Worm (Caenorhabditis elegans): ENCODE results near the gene cyp-34A2.

cyp-34A2 gene

ce11 chrV:15290995-15291394 is at the start of gene cyp-34A2:
cyp-34A2 (minus strand) TSS chrV:15291095.
- TF ChIP-seq lin-40 (tag; optimal IDR thresholded peaks at IDR 0.05) = no peak
- TF ChIP-seq C17E4.6 (GFP tag; IDR thresholded peaks at IDR 0.05) = no peak
- no peak for TF ChIP-seq cebp-1 (GFP tag; IDR thresholded peaks at IDR 0.05)
- TF ChIP-seq cebp-1 (tag; optimal IDR thresholded peaks at IDR 0.05) = no peak
- TF ChIP-seq F37B4.10 (GFP tag; IDR thresholded peaks at IDR 0.05) = no peak
- TF ChIP-seq unc-130 (GFP tag; optimal IDR thresholded peaks at IDR 0.05) = no peak
- TF ChIP-seq madf-8 (GFP tag; conservative IDR thresholded peaks at IDR 0.05) = no peak

- no peak for TF ChIP-seq unc-130 (GFP tag; optimal IDR thresholded peaks at IDR 0.05)
- no peak for TF ChIP-seq ceh-100 (GFP tag; IDR thresholded peaks at IDR 0.05)
- no peak for TF ChIP-seq F33H1.4 (GFP tag; IDR thresholded peaks at IDR 0.05)
- TF ChIP-seq Y56A3A.18 (GFP tag; IDR thresholded peaks at IDR 0.05) = no peak
- TF ChIP-seq ceh-27 (GFP tag; optimal IDR thresholded peaks at IDR 0.05) = no peak
- no peak for TF ChIP-seq ZK185.1 (tag; optimal IDR thresholded peaks at IDR 0.05; ENCODE audit: poor library complexity, severe bottlenecking)
- no peak for TF ChIP-seq madf-10 (tag; optimal IDR thresholded peaks at IDR 0.05)
- no peak for TF ChIP-seq lin-40 (tag; optimal IDR thresholded peaks at IDR 0.05)
- TF ChIP-seq F37B4.10 (GFP tag; IDR thresholded peaks at IDR 0.05) = no peak
- TF ChIP-seq nfya-1 (tag; optimal IDR thresholded peaks at IDR 0.05; ENCODE audit: borderline replicate concordance, insufficient read depth) = no peak
- TF ChIP-seq F10E7.11 (tag; optimal IDR thresholded peaks at IDR 0.05) = no peak
- no peak for TF ChIP-seq hlh-12 (tag; optimal IDR thresholded peaks at IDR 0.05)
- no peak for TF ChIP-seq ztf-22 (GFP tag; optimal IDR thresholded peaks at IDR 0.05)
- TF ChIP-seq dpff-1 (tag; optimal IDR thresholded peaks at IDR 0.05) = no peak
- no peak for TF ChIP-seq lsl-1 (GFP tag; optimal IDR thresholded peaks at IDR 0.05)
- no peak for TF ChIP-seq lag-1 (GFP tag; IDR thresholded peaks at IDR 0.05)
Observed at ce11 chrV:15339363-15339762, 48.5 kb upstream of the cyp-34A2 start, which contains the start of gene clec-228. clec-228 (minus strand) TSS chrV:15339463.

- TF ChIP-seq xnd-1 (tag; optimal IDR thresholded peaks at IDR 0.05) (no peak), F57C9.4 (tag; optimal IDR thresholded peaks at IDR 0.05) (no peak), ama-1 (optimal IDR thresholded peaks at IDR 0.05) (no peak), ama-1 (GFP tag; optimal IDR thresholded peaks at IDR 0.05) (no peak), ztf-18 (tag; optimal IDR thresholded peaks at IDR 0.05) (no peak), lsl-1 (GFP tag; optimal IDR thresholded peaks at IDR 0.05) (no peak), bed-1 (GFP tag; IDR thresholded peaks at IDR 0.05) (no peak), lir-1 (GFP tag; conservative IDR thresholded peaks at IDR 0.05) (no peak), Y53G8AR.9 (GFP tag; conservative IDR thresholded peaks at IDR 0.05) (no peak), nfyb-1 (GFP tag; IDR thresholded peaks at IDR 0.05) (no peak)
Observed at ce11 chrV:15337405-15337804, 46.5 kb upstream of the cyp-34A2 start, which contains the start of gene wrt-7. wrt-7 (minus strand) TSS chrV:15337505.

ce11 chrV:15332851-15333250 is 42.0 kb upstream of the cyp-34A2 start, which contains the start of gene srw-113:
srw-113 (plus strand) TSS chrV:15333151.
- TF ChIP-seq nhr-179 (tag; optimal IDR thresholded peaks at IDR 0.05) (no peak), hlh-26 (GFP tag; conservative IDR thresholded peaks at IDR 0.05) (no peak), athp-1 (tag; optimal IDR thresholded peaks at IDR 0.05) (no peak), aptf-2 (GFP tag; conservative IDR thresholded peaks at IDR 0.05) (no peak), bed-1 (GFP tag; IDR thresholded peaks at IDR 0.05) (no peak), let-607 (tag; optimal IDR thresholded peaks at IDR 0.05) (no peak), dpff-1 (tag; optimal IDR thresholded peaks at IDR 0.05) (no peak)

Measured in whole organism, young adult.